Fruit fly (Drosophila melanogaster) whole organism, embryonic: ENCODE results near the gene CG11263.

Experiments
- Aef1 ChIP-seq: fragments of 200-800 bp; sonication (Bioruptor generic); IDR thresholded peaks from 3 replicates; pipeline ENCODE4 v1.3.6; 2022; ENCODE audit warnings: missing biosample characterization, missing genetic modification characterization
- Antp ChIP-seq: fragments of 200-800 bp; sonication (Bioruptor generic); optimal IDR thresholded peaks from 3 replicates; lab custom pipeline; 2016; ENCODE audit warnings: missing biosample characterization, missing genetic modification characterization
- Atf-2 ChIP-seq: fragments of 200-800 bp; sonication (Bioruptor generic); optimal IDR thresholded peaks from 2 replicates; lab custom pipeline; 2016; ENCODE audit warnings: missing biosample characterization, missing genetic modification characterization
- Bgb ChIP-seq: fragments of 200-800 bp; sonication (Bioruptor generic); IDR thresholded peaks from 2 replicates; pipeline ENCODE4 v1.3.6; 2022; ENCODE audit warnings: missing biosample characterization, missing genetic modification characterization; ENCODE audit not compliant: partially characterized antibody
- CG10267 ChIP-seq: fragments of 200-800 bp; sonication (Bioruptor generic); optimal IDR thresholded peaks from 2 replicates; lab custom pipeline; 2018; ENCODE audit warnings: missing biosample characterization, mild to moderate bottlenecking, missing genetic modification characterization, moderate library complexity
- CG10543 ChIP-seq: fragments of 200-800 bp; sonication (Bioruptor generic); optimal IDR thresholded peaks from 3 replicates; lab custom pipeline; 2017; ENCODE audit warnings: missing biosample characterization, mild to moderate bottlenecking, missing genetic modification characterization, moderate library complexity
- CG11247 ChIP-seq: fragments of 200-800 bp; sonication (Bioruptor generic); IDR thresholded peaks from 2 replicates; pipeline ENCODE4 v1.3.6; 2022; ENCODE audit warnings: missing biosample characterization, missing genetic modification characterization
- CG11696 ChIP-seq: fragments of 200-800 bp; sonication (Bioruptor generic); IDR thresholded peaks from 2 replicates; pipeline ENCODE4 v1.3.6; 2022; ENCODE audit warnings: missing biosample characterization, missing genetic modification characterization
- CG12071 ChIP-seq: fragments of 200-800 bp; sonication (Bioruptor generic); optimal IDR thresholded peaks from 3 replicates; lab custom pipeline; 2018; ENCODE audit warnings: missing biosample characterization, mild to moderate bottlenecking, missing genetic modification characterization
- CG12219 ChIP-seq: fragments of 200-800 bp; sonication (Bioruptor generic); optimal IDR thresholded peaks from 3 replicates; lab custom pipeline; 2018; ENCODE audit warnings: missing biosample characterization, mild to moderate bottlenecking, missing genetic modification characterization
- CG14050 ChIP-seq: fragments of 200-800 bp; sonication (Bioruptor generic); IDR thresholded peaks from 3 replicates; pipeline ENCODE4 v1.3.6; 2022; ENCODE audit warnings: missing biosample characterization, missing genetic modification characterization
- CG15073 ChIP-seq: fragments of 200-800 bp; sonication (Bioruptor generic); optimal IDR thresholded peaks from 2 replicates; lab custom pipeline; 2016; ENCODE audit warnings: missing biosample characterization, missing genetic modification characterization
- CG15269 ChIP-seq: fragments of 200-800 bp; sonication (Bioruptor generic); optimal IDR thresholded peaks from 2 replicates; lab custom pipeline; 2018; ENCODE audit warnings: missing biosample characterization, mild to moderate bottlenecking, missing genetic modification characterization, moderate library complexity
- CG15479 ChIP-seq: fragments of 200-800 bp; sonication (Bioruptor generic); optimal IDR thresholded peaks from 3 replicates; lab custom pipeline; 2019; ENCODE audit warnings: missing biosample characterization, mild to moderate bottlenecking, missing genetic modification characterization, moderate library complexity
- CG2120 ChIP-seq: fragments of 200-800 bp; sonication (Bioruptor generic); optimal IDR thresholded peaks from 3 replicates; lab custom pipeline; 2016; ENCODE audit warnings: missing biosample characterization, missing genetic modification characterization
- CG2678 ChIP-seq: fragments of 200-800 bp; sonication (Bioruptor generic); optimal IDR thresholded peaks from 3 replicates; lab custom pipeline; 2019; ENCODE audit warnings: missing biosample characterization, mild to moderate bottlenecking, missing genetic modification characterization, moderate library complexity
- CG4730 ChIP-seq: fragments of 200-800 bp; sonication (Bioruptor generic); IDR thresholded peaks from 2 replicates; pipeline ENCODE4 v1.3.6; 2022; ENCODE audit warnings: missing biosample characterization, missing genetic modification characterization
- CG5180 ChIP-seq: fragments of 200-800 bp; sonication (Bioruptor generic); optimal IDR thresholded peaks from 3 replicates; lab custom pipeline; 2017; ENCODE audit warnings: missing biosample characterization, missing genetic modification characterization, mild to moderate bottlenecking, moderate library complexity, missing genetic modification reagents
- CG7372 ChIP-seq: fragments of 200-800 bp; sonication (Bioruptor generic); IDR thresholded peaks from 2 replicates; pipeline ENCODE4 v1.3.6; 2022; ENCODE audit warnings: missing biosample characterization, missing genetic modification characterization
- CG7556 ChIP-seq: fragments of 200-800 bp; sonication (Bioruptor generic); optimal IDR thresholded peaks from 2 replicates; lab custom pipeline; 2017; ENCODE audit warnings: missing biosample characterization, mild to moderate bottlenecking, missing genetic modification characterization
- CG7963 ChIP-seq: fragments of 200-800 bp; sonication (Bioruptor generic); IDR thresholded peaks from 3 replicates; pipeline ENCODE4 v1.3.6; 2022; ENCODE audit warnings: missing biosample characterization, missing genetic modification characterization; ENCODE audit not compliant: partially characterized antibody
- CG9932 ChIP-seq: fragments of 200-800 bp; sonication (Bioruptor generic); IDR thresholded peaks from 2 replicates; pipeline ENCODE4 v1.3.6; 2022; ENCODE audit warnings: missing biosample characterization, missing genetic modification characterization
- Dbx ChIP-seq: fragments of 200-800 bp; sonication (Bioruptor generic); IDR thresholded peaks from 3 replicates; pipeline ENCODE4 v1.3.6; 2022; ENCODE audit warnings: missing biosample characterization, missing genetic modification characterization
- Doc3 ChIP-seq: fragments of 200-800 bp; sonication (Bioruptor generic); IDR thresholded peaks from 3 replicates; pipeline ENCODE4 v1.3.6; 2022; ENCODE audit warnings: missing biosample characterization, missing genetic modification characterization; ENCODE audit not compliant: partially characterized antibody
- GATAe ChIP-seq: fragments of 200-800 bp; sonication (Bioruptor generic); conservative IDR thresholded peaks from 2 replicates; pipeline ENCODE4 v1.3.6; 2022; ENCODE audit warnings: missing biosample characterization, missing genetic modification characterization
- HLH3B ChIP-seq: fragments of 200-800 bp; sonication (Bioruptor generic); IDR thresholded peaks from 2 replicates; pipeline ENCODE4 v1.3.6; 2022; ENCODE audit warnings: missing biosample characterization, missing genetic modification characterization
- Hsf ChIP-seq: fragments of 200-800 bp; sonication (Bioruptor generic); optimal IDR thresholded peaks from 3 replicates; lab custom pipeline; 2016; ENCODE audit warnings: missing biosample characterization, missing genetic modification characterization
- MBD-R2 ChIP-seq: fragments of 200-800 bp; sonication (Bioruptor generic); IDR thresholded peaks from 2 replicates; pipeline ENCODE4 v1.3.6; 2022; ENCODE audit warnings: missing biosample characterization, missing genetic modification characterization
- Mad ChIP-seq: fragments of 200-800 bp; sonication (Bioruptor generic); optimal IDR thresholded peaks from 2 replicates; lab custom pipeline; 2016; ENCODE audit warnings: missing biosample characterization, missing genetic modification characterization
- NfI ChIP-seq: fragments of 200-800 bp; sonication (Bioruptor generic); optimal IDR thresholded peaks from 3 replicates; lab custom pipeline; 2018; ENCODE audit warnings: missing biosample characterization, mild to moderate bottlenecking, missing genetic modification characterization, moderate library complexity
- Sox100B ChIP-seq: fragments of 200-800 bp; sonication (Bioruptor generic); optimal IDR thresholded peaks from 3 replicates; lab custom pipeline; 2018; ENCODE audit warnings: missing biosample characterization, mild to moderate bottlenecking, missing genetic modification characterization
- Sox102F ChIP-seq: fragments of 200-800 bp; sonication (Bioruptor generic); optimal IDR thresholded peaks from 2 replicates; lab custom pipeline; 2018; ENCODE audit warnings: missing biosample characterization, mild to moderate bottlenecking, missing genetic modification characterization, moderate library complexity
- bab2 ChIP-seq: fragments of 200-800 bp; sonication (Bioruptor generic); optimal IDR thresholded peaks from 2 replicates; lab custom pipeline; 2016; ENCODE audit warnings: missing biosample characterization, missing genetic modification characterization
- cato ChIP-seq: fragments of 200-800 bp; sonication (Bioruptor generic); optimal IDR thresholded peaks from 2 replicates; lab custom pipeline; 2016; ENCODE audit warnings: missing biosample characterization, missing genetic modification characterization, borderline replicate concordance
- crp ChIP-seq, 2 experiments: fragments of 200-800 bp; sonication (Bioruptor generic); optimal IDR thresholded peaks; 2 replicates in 1 of 2; 3 replicates in 1 of 2; lab custom pipeline; 2017; ENCODE audit warnings: missing biosample characterization in 2 of 2, missing genetic modification characterization in 2 of 2, mild to moderate bottlenecking in 1 of 2, moderate library complexity in 1 of 2
- dpn ChIP-seq, 2 experiments: fragments of 200-800 bp; sonication (Bioruptor generic); optimal IDR thresholded peaks; 3 replicates each; lab custom pipeline; 2016; ENCODE audit warnings: missing biosample characterization in 2 of 2, missing genetic modification characterization in 2 of 2
- dysf ChIP-seq: fragments of 200-800 bp; sonication (Bioruptor generic); IDR thresholded peaks from 3 replicates; pipeline ENCODE4 v1.3.6; 2022; ENCODE audit warnings: missing biosample characterization, missing genetic modification characterization
- en ChIP-seq: fragments of 200-800 bp; sonication (Bioruptor generic); optimal IDR thresholded peaks from 2 replicates; lab custom pipeline; 2016; ENCODE audit warnings: missing biosample characterization, missing genetic modification characterization
- eve ChIP-seq, 2 experiments: fragments of >200 bp; optimal IDR thresholded peaks; 2 replicates each; lab custom pipeline; 2017; ENCODE audit warnings: missing biosample characterization in 2 of 2, missing genetic modification characterization in 2 of 2
- gcm2 ChIP-seq: fragments of 200-800 bp; sonication (Bioruptor generic); optimal IDR thresholded peaks from 2 replicates; lab custom pipeline; 2016; ENCODE audit warnings: missing biosample characterization, missing genetic modification characterization
- grau ChIP-seq: fragments of 200-800 bp; optimal IDR thresholded peaks from 3 replicates; lab custom pipeline; 2019; ENCODE audit warnings: missing biosample characterization, mild to moderate bottlenecking, missing genetic modification characterization, moderate library complexity
- gsb-n ChIP-seq: fragments of 200-800 bp; sonication (Bioruptor generic); optimal IDR thresholded peaks from 3 replicates; lab custom pipeline; 2018; ENCODE audit warnings: missing biosample characterization, mild to moderate bottlenecking, missing genetic modification characterization
- lab ChIP-seq: fragments of 200-800 bp; sonication (Bioruptor generic); optimal IDR thresholded peaks from 3 replicates; lab custom pipeline; 2017; ENCODE audit warnings: missing biosample characterization, missing genetic modification characterization, mild to moderate bottlenecking, moderate library complexity, missing genetic modification reagents
- lbe ChIP-seq: fragments of 200-800 bp; sonication (Bioruptor generic); optimal IDR thresholded peaks from 2 replicates; lab custom pipeline; 2016; ENCODE audit warnings: missing biosample characterization, mild to moderate bottlenecking, missing genetic modification characterization
- mirr ChIP-seq: fragments of 200-800 bp; sonication (Bioruptor generic); optimal IDR thresholded peaks from 3 replicates; lab custom pipeline; 2018; ENCODE audit warnings: missing biosample characterization, mild to moderate bottlenecking, missing genetic modification characterization
- nmo ChIP-seq: fragments of 200-800 bp; sonication (Bioruptor generic); optimal IDR thresholded peaks from 2 replicates; lab custom pipeline; 2018; ENCODE audit warnings: missing biosample characterization, mild to moderate bottlenecking, missing genetic modification characterization, moderate library complexity
- pita ChIP-seq: fragments of 200-800 bp; sonication (Bioruptor generic); optimal IDR thresholded peaks from 2 replicates; lab custom pipeline; 2017; ENCODE audit warnings: missing biosample characterization, mild to moderate bottlenecking, missing genetic modification characterization
- pzg ChIP-seq: fragments of 200-800 bp; sonication (Bioruptor generic); optimal IDR thresholded peaks from 3 replicates; lab custom pipeline; 2018; ENCODE audit warnings: missing biosample characterization, mild to moderate bottlenecking, missing genetic modification characterization, moderate library complexity
- sd ChIP-seq: fragments of 200-800 bp; sonication (Bioruptor generic); optimal IDR thresholded peaks from 3 replicates; lab custom pipeline; 2018; ENCODE audit warnings: missing biosample characterization, mild to moderate bottlenecking, missing genetic modification characterization, moderate library complexity
- sens ChIP-seq: fragments of 200-800 bp; sonication (Bioruptor generic); peaks from one replicate; lab custom pipeline; 2016; ENCODE audit warnings: missing biosample characterization, missing genetic modification characterization

The CG11263 gene

dm6 chr3L:13021727-13022126 lies 15.1 kb downstream of the CG11263 start (continued):
- TF ChIP-seq CG10543 (GFP tag; lab: Kevin White, UChicago) (no peak), lab (GFP tag; lab: Kevin White, UChicago) (peak; percentile 30), pita (no peak), Bgb (no peak), CG9932 (GFP tag; lab: Robert Waterston, UW) (no peak), cato (GFP tag; lab: Kevin White, UChicago) (no peak), Aef1 (peak; percentile 28; the same call in 1 of the 3 replicates), grau (tag; lab: Kevin White, UChicago) (peak; percentile 34), CG10267 (tag; lab: Kevin White, UChicago) (no peak), GATAe (GFP tag; lab: Robert Waterston, UW) (no peak), CG11247 (GFP tag; lab: Robert Waterston, UW) (0 out of 2 replicates have a peak, but pooled peaks have one; percentile 33), CG2120 (GFP tag; lab: Kevin White, UChicago) (peak; percentile 52), CG7963 (no peak), en (GFP tag; lab: Kevin White, UChicago) (peak; percentile 26), Atf-2 (GFP tag; lab: Kevin White, UChicago) (peak; percentile 27), nmo (no peak), CG11696 (GFP tag; lab: Robert Waterston, UW) (no peak), CG7556 (GFP tag; lab: Kevin White, UChicago) (peak; percentile 3), mirr (peak; percentile 14), crp (GFP tag; optimal IDR thresholded peaks at IDR 0.05; lab: Kevin White, UChicago) (peak in 1 of 2 experiments; percentile 19), MBD-R2 (GFP tag; lab: Robert Waterston, UW) (no peak), pzg (GFP tag; lab: Kevin White, UChicago) (no peak), Dbx (GFP tag; lab: Robert Waterston, UW) (peak; percentile 22; the same call in 1 of the 3 replicates), NfI (GFP tag; lab: Kevin White, UChicago) (peak; percentile 27), CG12071 (peak; percentile 3), gsb-n (tag; lab: Kevin White, UChicago) (no peak), CG14050 (GFP tag; lab: Robert Waterston, UW) (no peak), dpn (GFP tag; optimal IDR thresholded peaks at IDR 0.05; lab: Kevin White, UChicago) (peak; percentile 25 to 31), CG4730 (no peak), Mad (GFP tag; lab: Kevin White, UChicago) (no peak), Hsf (peak; percentile 24), dysf (GFP tag; lab: Robert Waterston, UW) (0 out of 3 replicates have a peak, but pooled peaks have one; percentile 31), CG15479 (GFP tag; lab: Kevin White, UChicago) (no peak), HLH3B (GFP tag; lab: Robert Waterston, UW) (peak; percentile 44; the same call in 1 of the 2 replicates), CG5180 (GFP tag; lab: Kevin White, UChicago) (peak; percentile 14), CG7372 (GFP tag; lab: Robert Waterston, UW) (peak; percentile 82), Sox102F (GFP tag; lab: Kevin White, UChicago) (peak; percentile 41), lbe (GFP tag; lab: Kevin White, UChicago) (peak; percentile 45), CG15269 (tag; lab: Kevin White, UChicago) (peak; percentile 53), Doc3 (GFP tag; lab: Robert Waterston, UW) (no peak), Antp (GFP tag; lab: Kevin White, UChicago) (no peak), CG12219 (GFP tag; lab: Kevin White, UChicago) (peak; percentile 2), eve (GFP tag; optimal IDR thresholded peaks at IDR 0.05; lab: Kevin White, UChicago) (peak in 1 of 2 experiments; percentile 89), sens (GFP tag; lab: Kevin White, UChicago) (no peak), bab2 (GFP tag; lab: Kevin White, UChicago) (no peak), Sox100B (GFP tag; lab: Kevin White, UChicago) (peak; percentile 5), sd (peak; percentile 97), gcm2 (GFP tag; lab: Kevin White, UChicago) (peak; percentile 37), CG15073 (GFP tag; lab: Kevin White, UChicago) (peak; percentile 97), CG2678 (tag; lab: Kevin White, UChicago) (peak; percentile 61)
